Worm (Caenorhabditis elegans) whole organism, early embryonic: Measurements from ENCODE around the gene mig-6.

Source experiments
- ceh-36 ChIP-seq: sonication (generic microtip); optimal IDR thresholded peaks from 2 replicates; lab custom pipeline; 2016; ENCODE audit warnings: missing genetic modification characterization, inconsistent platforms, missing compliant biosample characterization
- scrt-1 ChIP-seq: fragments of 200-800 bp; sonication (Bioruptor generic); IDR thresholded peaks from 2 replicates; pipeline ENCODE4 v1.3.6; 2022; ENCODE audit warnings: missing genetic modification characterization, missing compliant biosample characterization
- tbx-37 ChIP-seq: fragments of 200-800 bp; sonication (Bioruptor generic); conservative IDR thresholded peaks from 2 replicates; pipeline ENCODE4 v1.3.6; 2022; ENCODE audit warnings: missing genetic modification reagents, missing genetic modification characterization, missing compliant biosample characterization

DNA sequence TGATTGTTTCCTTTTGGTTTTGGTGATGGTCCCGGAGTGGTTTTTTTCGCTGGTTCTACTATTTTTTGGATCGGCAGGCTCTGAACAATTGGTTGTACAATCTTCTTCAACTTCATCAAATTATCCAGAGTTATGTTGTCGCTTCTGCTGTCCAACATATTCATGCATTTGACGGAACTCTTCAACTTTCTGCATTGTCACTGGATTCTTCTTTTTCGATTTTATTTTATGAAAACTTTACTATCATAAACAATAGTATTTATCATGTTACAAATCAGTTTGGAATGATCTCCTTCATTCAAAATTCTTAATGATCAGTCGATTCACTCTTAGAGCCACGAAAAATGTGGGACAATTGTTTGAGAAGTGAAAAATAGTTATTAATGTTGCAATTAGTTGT, 25.1 kb downstream of the mig-6 start:
- TF ChIP-seq tbx-37 (GFP tag; lab: Robert Waterston, UW) (no peak), ceh-36 (tag; lab: Kevin White, UChicago) (no peak), scrt-1 (no peak)
